Worm (Caenorhabditis elegans): ENCODE results near the gene nspg-7.1.

- TF ChIP-seq lin-13 (tag; optimal IDR thresholded peaks at IDR 0.05) (no peak), unc-62 (GFP tag; optimal IDR thresholded peaks at IDR 0.05) (no peak), tbx-8 (GFP tag; optimal IDR thresholded peaks at IDR 0.05) (no peak)
Measured at ce11 chrIV:9371126-9371525, 40.5 kb upstream of the nspg-7.1 start, which contains the start of gene fbxc-58.
